Fruit fly (Drosophila melanogaster) whole organism, prepupa: ENCODE measurements around the gene qin.

Experiments used
- CG10631 ChIP-seq: fragments of 200-800 bp; sonication (Bioruptor generic); optimal IDR thresholded peaks from 2 replicates; lab custom pipeline; 2016; ENCODE audit warnings: missing biosample characterization, missing genetic modification characterization
- CG10669 ChIP-seq: fragments of 200-800 bp; sonication (Bioruptor generic); optimal IDR thresholded peaks from 3 replicates; lab custom pipeline; 2018; ENCODE audit warnings: missing biosample characterization, mild to moderate bottlenecking, missing genetic modification characterization, moderate library complexity
- CG11294 ChIP-seq: fragments of 200-800 bp; sonication (Bioruptor generic); IDR thresholded peaks from 2 replicates; pipeline ENCODE4 v1.3.6; 2022; ENCODE audit warnings: missing biosample characterization, missing genetic modification characterization
- CG11762 ChIP-seq: fragments of 200-800 bp; sonication (Bioruptor generic); optimal IDR thresholded peaks from 3 replicates; lab custom pipeline; 2016; ENCODE audit warnings: missing biosample characterization, missing genetic modification characterization; ENCODE audit not compliant: insufficient read depth
- CG11902 ChIP-seq: fragments of 200-800 bp; sonication (Bioruptor generic); optimal IDR thresholded peaks from 3 replicates; lab custom pipeline; 2016; ENCODE audit warnings: missing biosample characterization, missing genetic modification characterization
- CG15336 ChIP-seq: fragments of 200-800 bp; sonication (Bioruptor generic); IDR thresholded peaks from 2 replicates; pipeline ENCODE4 v1.3.6; 2022; ENCODE audit warnings: missing biosample characterization, missing genetic modification characterization
- CG1621 ChIP-seq: fragments of 200-800 bp; sonication (Bioruptor generic); optimal IDR thresholded peaks from 3 replicates; lab custom pipeline; 2018; ENCODE audit warnings: missing biosample characterization, mild to moderate bottlenecking, missing genetic modification characterization
- CG16779 ChIP-seq: fragments of 200-800 bp; sonication (Bioruptor generic); optimal IDR thresholded peaks from 3 replicates; lab custom pipeline; 2017; ENCODE audit warnings: missing biosample characterization, mild to moderate bottlenecking, missing genetic modification characterization
- CG31627 ChIP-seq: fragments of 200-800 bp; sonication (Bioruptor generic); optimal IDR thresholded peaks from 3 replicates; lab custom pipeline; 2016; ENCODE audit warnings: missing biosample characterization, missing genetic modification characterization
- CG32006 ChIP-seq: fragments of 200-800 bp; sonication (Bioruptor generic); optimal IDR thresholded peaks from 3 replicates; lab custom pipeline; 2017; ENCODE audit warnings: missing biosample characterization, mild to moderate bottlenecking, missing genetic modification characterization
- CG3919 ChIP-seq: fragments of 200-800 bp; sonication (Bioruptor generic); optimal IDR thresholded peaks from 3 replicates; lab custom pipeline; 2016; ENCODE audit warnings: missing biosample characterization, missing genetic modification characterization
- CG4318 ChIP-seq: fragments of 200-800 bp; sonication (Bioruptor generic); optimal IDR thresholded peaks from 3 replicates; lab custom pipeline; 2017; ENCODE audit warnings: missing biosample characterization, mild to moderate bottlenecking, missing genetic modification characterization
- CG6808 ChIP-seq: fragments of 200-800 bp; sonication (Bioruptor generic); optimal IDR thresholded peaks from 3 replicates; lab custom pipeline; 2017; ENCODE audit warnings: missing biosample characterization, missing genetic modification characterization, mild to moderate bottlenecking, moderate library complexity, missing genetic modification reagents
- CG6854 ChIP-seq: fragments of 200-800 bp; sonication (Bioruptor generic); optimal IDR thresholded peaks from 2 replicates; lab custom pipeline; 2017; ENCODE audit warnings: missing biosample characterization, mild to moderate bottlenecking, missing genetic modification characterization
- CG7368 ChIP-seq: fragments of 200-800 bp; sonication (Bioruptor generic); optimal IDR thresholded peaks from 3 replicates; lab custom pipeline; 2016; ENCODE audit warnings: missing biosample characterization, missing genetic modification characterization
- CG8119 ChIP-seq: fragments of 200-800 bp; sonication (Bioruptor generic); IDR thresholded peaks from 3 replicates; pipeline ENCODE4 v1.3.6; 2022; ENCODE audit warnings: missing biosample characterization, missing genetic modification characterization
- CG8632 ChIP-seq: fragments of 200-800 bp; sonication (Bioruptor generic); optimal IDR thresholded peaks from 3 replicates; lab custom pipeline; 2016; ENCODE audit warnings: missing biosample characterization, missing genetic modification characterization
- CG9139 ChIP-seq: fragments of 200-800 bp; sonication (Bioruptor generic); optimal IDR thresholded peaks from 3 replicates; lab custom pipeline; 2017; ENCODE audit warnings: missing biosample characterization, mild to moderate bottlenecking, missing genetic modification characterization
- Eip78C ChIP-seq: fragments of 200-800 bp; sonication (Bioruptor generic); peaks from one replicate; lab custom pipeline; 2016; ENCODE audit warnings: missing biosample characterization, missing genetic modification characterization
- Eip93F ChIP-seq: fragments of 200-800 bp; sonication (Bioruptor generic); optimal IDR thresholded peaks from 2 replicates; lab custom pipeline; 2016; ENCODE audit warnings: missing biosample characterization, mild to moderate bottlenecking, missing genetic modification characterization
- Ets21C ChIP-seq: fragments of 200-800 bp; sonication (Bioruptor generic); optimal IDR thresholded peaks from 3 replicates; lab custom pipeline; 2016; ENCODE audit warnings: missing biosample characterization, missing genetic modification characterization
- Ets96B ChIP-seq: fragments of 200-800 bp; optimal IDR thresholded peaks from 2 replicates; lab custom pipeline; 2019; ENCODE audit warnings: missing biosample characterization, mild to moderate bottlenecking, missing genetic modification characterization, moderate library complexity
- Hr38 ChIP-seq: sonication (Bioruptor generic); optimal IDR thresholded peaks from 2 replicates; lab custom pipeline; 2016; ENCODE audit warnings: missing biosample characterization, missing genetic modification characterization
- Hr39 ChIP-seq: fragments of 200-800 bp; sonication (Bioruptor generic); optimal IDR thresholded peaks from 2 replicates; lab custom pipeline; 2016; ENCODE audit warnings: missing biosample characterization, missing genetic modification characterization
- Lpt ChIP-seq: fragments of 200-800 bp; sonication (Bioruptor generic); optimal IDR thresholded peaks from 3 replicates; lab custom pipeline; 2016; ENCODE audit warnings: missing biosample characterization, missing genetic modification characterization
- Met ChIP-seq: fragments of 200-800 bp; sonication (Bioruptor generic); optimal IDR thresholded peaks from 3 replicates; lab custom pipeline; 2016; ENCODE audit warnings: missing biosample characterization, missing genetic modification characterization
- Smox ChIP-seq: fragments of 200-800 bp; sonication (Bioruptor generic); optimal IDR thresholded peaks from 3 replicates; lab custom pipeline; 2016; ENCODE audit warnings: missing biosample characterization, missing genetic modification characterization
- Sox102F ChIP-seq: fragments of 200-800 bp; sonication (Bioruptor generic); optimal IDR thresholded peaks from 2 replicates; lab custom pipeline; 2016; ENCODE audit warnings: missing biosample characterization, mild to moderate bottlenecking, missing genetic modification characterization
- Sox14 ChIP-seq: fragments of 200-800 bp; sonication (Bioruptor generic); optimal IDR thresholded peaks from 3 replicates; lab custom pipeline; 2016; ENCODE audit warnings: missing biosample characterization, missing genetic modification characterization
- cyc ChIP-seq: fragments of 200-800 bp; sonication (Bioruptor generic); optimal IDR thresholded peaks from 3 replicates; lab custom pipeline; 2016; ENCODE audit warnings: missing biosample characterization, missing genetic modification characterization
- dsx ChIP-seq: fragments of 200-800 bp; optimal IDR thresholded peaks from 3 replicates; lab custom pipeline; 2019; ENCODE audit warnings: missing biosample characterization, mild to moderate bottlenecking, missing genetic modification characterization, moderate library complexity; ENCODE audit not compliant: poor library complexity, severe bottlenecking
- fd59A ChIP-seq: fragments of 200-800 bp; sonication (Bioruptor generic); optimal IDR thresholded peaks from 2 replicates; lab custom pipeline; 2017; ENCODE audit warnings: missing biosample characterization, mild to moderate bottlenecking, missing genetic modification characterization, missing genetic modification reagents
- fkh ChIP-seq: fragments of 200-800 bp; sonication (Bioruptor generic); optimal IDR thresholded peaks from 3 replicates; lab custom pipeline; 2017; ENCODE audit warnings: missing biosample characterization, mild to moderate bottlenecking, missing genetic modification characterization, moderate library complexity
- pdm3 ChIP-seq: fragments of 200-800 bp; sonication (Bioruptor generic); optimal IDR thresholded peaks from 3 replicates; lab custom pipeline; 2016; ENCODE audit warnings: missing biosample characterization, missing genetic modification characterization
- spab ChIP-seq: fragments of 200-800 bp; sonication (Bioruptor generic); optimal IDR thresholded peaks from 2 replicates; lab custom pipeline; 2017; ENCODE audit warnings: missing biosample characterization, mild to moderate bottlenecking, missing genetic modification characterization, missing genetic modification reagents
- svp ChIP-seq: fragments of 200-800 bp; sonication (Bioruptor generic); peaks from one replicate; lab custom pipeline; 2016; ENCODE audit warnings: missing biosample characterization, missing genetic modification characterization
- topi ChIP-seq: fragments of 200-800 bp; sonication (Bioruptor generic); optimal IDR thresholded peaks from 3 replicates; lab custom pipeline; 2016; ENCODE audit warnings: missing biosample characterization, missing genetic modification characterization

The qin gene

dm6 chr3R:18548787-18549186 lies 42.0 kb upstream of the qin start:
- TF ChIP-seq Hr38 (GFP tag; lab: Kevin White, UChicago) = no peak
- no peak for TF ChIP-seq Eip93F (GFP tag; lab: Kevin White, UChicago)
- no peak for TF ChIP-seq Sox14 (GFP tag; lab: Kevin White, UChicago)
- TF ChIP-seq CG11294 (GFP tag; lab: Robert Waterston, UW) = no peak
- no peak for TF ChIP-seq cyc (GFP tag; lab: Kevin White, UChicago)
- TF ChIP-seq Ets96B (tag; lab: Kevin White, UChicago) = no peak
- TF ChIP-seq Sox102F (GFP tag; lab: Kevin White, UChicago) = no peak
- no peak for TF ChIP-seq CG6808 (GFP tag; lab: Kevin White, UChicago)
- no peak for TF ChIP-seq CG7368 (GFP tag; lab: Kevin White, UChicago)
- TF ChIP-seq CG15336 = no peak
- TF ChIP-seq pdm3 (GFP tag; lab: Kevin White, UChicago) = no peak
- no peak for TF ChIP-seq spab
- no peak for TF ChIP-seq CG10669
- TF ChIP-seq CG1621 (tag; lab: Kevin White, UChicago) = no peak
- no peak for TF ChIP-seq CG31627

- TF ChIP-seq CG10631 (GFP tag; lab: Kevin White, UChicago) (no peak), Hr39 (no peak), fkh (GFP tag; lab: Kevin White, UChicago) (no peak), CG16779 (no peak), CG11902 (GFP tag; lab: Kevin White, UChicago) (no peak), CG6854 (GFP tag; lab: Kevin White, UChicago) (no peak), CG11762 (GFP tag; lab: Kevin White, UChicago) (no peak)
These were observed 31.3 kb upstream of the qin start, which contains the start of gene CG7691 for dm6 chr3R:18559569-18559968. CG7691 (plus strand) TSS chr3R:18559869.

dm6 chr3R:18565073-18565472 lies 25.8 kb upstream of the qin start, which contains the start of the genes CG43210 and hemo:
CG43210 (minus strand) TSS chr3R:18565173.
hemo (minus strand) TSS chr3R:18565173.
- TF ChIP-seq svp (no peak), CG31627 (no peak), CG10631 (GFP tag; lab: Kevin White, UChicago) (peak; percentile 13), Hr38 (GFP tag; lab: Kevin White, UChicago) (no peak)

- TF ChIP-seq svp (peak; percentile 37), Ets21C (GFP tag; lab: Kevin White, UChicago) (no peak)
These were observed 18.5 kb upstream of the qin start for dm6 chr3R:18572240-18572803.

- TF ChIP-seq Met = no peak
- peak; percentile 59 for TF ChIP-seq Eip78C (GFP tag; lab: Kevin White, UChicago)
- no peak for TF ChIP-seq Hr39
- TF ChIP-seq fkh (GFP tag; lab: Kevin White, UChicago) = peak; percentile 95
These were observed 17.9 kb upstream of the qin start, which contains the start of the genes CG7694 and fray for dm6 chr3R:18572845-18573490. CG7694 (plus strand) TSS chr3R:18573091. fray (plus strand) TSS chr3R:18573091.

dm6 chr3R:18573699-18574259 lies 17.0 kb upstream of the qin start:
- TF ChIP-seq CG31627 (peak; percentile 97), CG1621 (tag; lab: Kevin White, UChicago) (peak; percentile 94), fd59A (GFP tag; lab: Kevin White, UChicago) (peak; percentile 95), CG6854 (GFP tag; lab: Kevin White, UChicago) (peak; percentile 93), dsx (GFP tag; lab: Kevin White, UChicago) (peak; percentile 92), topi (GFP tag; lab: Kevin White, UChicago) (peak; percentile 96), Sox14 (GFP tag; lab: Kevin White, UChicago) (peak; percentile 98), CG32006 (GFP tag; lab: Kevin White, UChicago) (peak; percentile 99), Eip78C (GFP tag; lab: Kevin White, UChicago) (peak; percentile 99), Smox (GFP tag; lab: Kevin White, UChicago) (peak; percentile 96), CG9139 (GFP tag; lab: Kevin White, UChicago) (peak; percentile 87), CG3919 (peak; percentile 97), CG8632 (GFP tag; lab: Kevin White, UChicago) (peak; percentile 98), CG6808 (GFP tag; lab: Kevin White, UChicago) (peak; percentile 94), CG4318 (GFP tag; lab: Kevin White, UChicago) (peak; percentile 96), Lpt (GFP tag; lab: Kevin White, UChicago) (peak; percentile 96), Ets21C (GFP tag; lab: Kevin White, UChicago) (peak; percentile 92), pdm3 (GFP tag; lab: Kevin White, UChicago) (peak; percentile 98), Ets96B (tag; lab: Kevin White, UChicago) (peak; percentile 97), CG8119 (GFP tag; lab: Robert Waterston, UW) (peak; percentile 98), fkh (GFP tag; lab: Kevin White, UChicago) (peak; percentile 64), CG7368 (GFP tag; lab: Kevin White, UChicago) (peak; percentile 91)
